Fruit fly (Drosophila melanogaster) whole organism, adult: ENCODE data around the gene abs.

ENCODE experiments used
- CG11617 ChIP-seq: fragments of 200-800 bp; sonication (Bioruptor generic); optimal IDR thresholded peaks from 2 replicates; lab custom pipeline; 2017; ENCODE audit warnings: mild to moderate bottlenecking, missing biosample characterization, missing genetic modification reagents, missing genetic modification characterization
- CG12768 ChIP-seq: fragments of 200-800 bp; sonication (Bioruptor generic); optimal IDR thresholded peaks from 2 replicates; lab custom pipeline; 2017; ENCODE audit warnings: missing biosample characterization, missing genetic modification characterization, mild to moderate bottlenecking, moderate library complexity, missing genetic modification reagents
- CG14711 ChIP-seq: fragments of 200-800 bp; sonication (Bioruptor generic); optimal IDR thresholded peaks from 2 replicates; lab custom pipeline; 2018; ENCODE audit warnings: missing biosample characterization, mild to moderate bottlenecking, missing genetic modification characterization, moderate library complexity
- CG1620 ChIP-seq: fragments of 200-800 bp; sonication (Bioruptor generic); optimal IDR thresholded peaks from 2 replicates; lab custom pipeline; 2016; ENCODE audit warnings: missing biosample characterization, missing genetic modification characterization
- CG33017 ChIP-seq: fragments of 200-800 bp; sonication (Bioruptor generic); optimal IDR thresholded peaks from 2 replicates; lab custom pipeline; 2018; ENCODE audit warnings: missing biosample characterization, mild to moderate bottlenecking, missing genetic modification characterization, moderate library complexity
- CG5204 ChIP-seq: fragments of 200-800 bp; sonication (Bioruptor generic); optimal IDR thresholded peaks from 2 replicates; lab custom pipeline; 2016; ENCODE audit warnings: missing biosample characterization, missing genetic modification characterization
- CG7045 ChIP-seq: fragments of 200-800 bp; sonication (Bioruptor generic); optimal IDR thresholded peaks from 2 replicates; lab custom pipeline; 2017; ENCODE audit warnings: missing biosample characterization, mild to moderate bottlenecking, missing genetic modification characterization
- CG7101 ChIP-seq: fragments of 200-800 bp; sonication (Bioruptor generic); optimal IDR thresholded peaks from 2 replicates; lab custom pipeline; 2018; ENCODE audit warnings: missing biosample characterization, mild to moderate bottlenecking, missing genetic modification characterization, moderate library complexity
- Clk ChIP-seq: fragments of 200-800 bp; sonication (Bioruptor generic); optimal IDR thresholded peaks from 2 replicates; lab custom pipeline; 2017; ENCODE audit warnings: missing biosample characterization, missing genetic modification characterization
- Crg-1 ChIP-seq: fragments of 200-800 bp; sonication (Bioruptor generic); optimal IDR thresholded peaks from 2 replicates; lab custom pipeline; 2016; ENCODE audit warnings: missing biosample characterization, missing genetic modification characterization
- Hr96 ChIP-seq: fragments of 200-800 bp; sonication (Bioruptor generic); optimal IDR thresholded peaks from 2 replicates; lab custom pipeline; 2016; ENCODE audit warnings: missing biosample characterization, missing genetic modification characterization
- Mnt ChIP-seq: fragments of 200-800 bp; sonication (Bioruptor generic); optimal IDR thresholded peaks from 2 replicates; lab custom pipeline; 2016; ENCODE audit warnings: missing biosample characterization, mild to moderate bottlenecking, missing genetic modification characterization
- bab1 ChIP-seq: fragments of 200-800 bp; sonication (Bioruptor generic); optimal IDR thresholded peaks from 3 replicates; lab custom pipeline; 2019; ENCODE audit warnings: missing biosample characterization, mild to moderate bottlenecking, missing genetic modification characterization, moderate library complexity
- cic ChIP-seq: fragments of 200-800 bp; sonication (Bioruptor generic); optimal IDR thresholded peaks from 2 replicates; lab custom pipeline; 2017; ENCODE audit warnings: missing biosample characterization, mild to moderate bottlenecking, missing genetic modification characterization, moderate library complexity
- cnc ChIP-seq, 2 experiments: fragments of >200 bp; optimal IDR thresholded peaks; 2 replicates each; lab custom pipeline; 2017
- kay ChIP-seq: fragments of 200-800 bp; sonication (Bioruptor generic); peaks from one replicate; lab custom pipeline; 2016; ENCODE audit warnings: missing biosample characterization, missing genetic modification characterization, borderline replicate concordance
- ovo ChIP-seq: fragments of 200-800 bp; sonication (Bioruptor generic); optimal IDR thresholded peaks from 2 replicates; lab custom pipeline; 2016; ENCODE audit warnings: missing biosample characterization, missing genetic modification characterization
- pad ChIP-seq: fragments of 200-800 bp; sonication (Bioruptor generic); optimal IDR thresholded peaks from 3 replicates; lab custom pipeline; 2017; ENCODE audit warnings: missing biosample characterization, missing genetic modification characterization, mild to moderate bottlenecking, moderate library complexity, missing genetic modification reagents
- tj ChIP-seq: fragments of 200-800 bp; sonication (Bioruptor generic); optimal IDR thresholded peaks from 3 replicates; lab custom pipeline; 2017; ENCODE audit warnings: missing biosample characterization, mild to moderate bottlenecking, missing genetic modification characterization, moderate library complexity
- toe ChIP-seq: fragments of 200-800 bp; sonication (Bioruptor generic); optimal IDR thresholded peaks from 2 replicates; lab custom pipeline; 2016; ENCODE audit warnings: missing biosample characterization, missing genetic modification characterization

abs gene

DNA sequence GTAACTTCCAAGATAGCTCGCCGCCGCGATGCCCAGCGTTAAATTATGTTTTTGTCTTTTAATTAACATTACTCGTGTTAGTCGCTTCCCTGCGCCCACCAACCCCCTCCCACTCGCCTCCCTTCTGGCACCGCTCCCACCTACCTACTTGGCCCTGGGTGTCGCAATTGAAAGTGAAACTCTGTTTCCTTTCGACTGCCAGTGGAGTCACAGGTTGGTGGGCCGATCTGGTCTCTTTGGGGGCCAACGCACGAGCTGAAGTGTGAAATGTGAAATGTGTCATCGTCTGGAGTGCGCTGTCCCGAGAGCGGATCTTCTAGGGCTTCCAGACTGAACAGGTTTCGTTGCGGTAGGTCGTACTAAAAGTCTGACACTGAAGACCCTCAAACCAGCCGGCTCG is 18.2 kb upstream of the abs start:
- TF ChIP-seq cic (no peak), Hr96 (no peak), Clk (no peak), CG33017 (no peak), pad (no peak), ovo (GFP tag; lab: Kevin White, UChicago) (no peak), CG12768 (no peak), CG5204 (no peak), Mnt (GFP tag; lab: Kevin White, UChicago) (no peak), CG14711 (tag; lab: Kevin White, UChicago) (no peak), CG7045 (no peak), CG7101 (tag; lab: Kevin White, UChicago) (no peak), toe (GFP tag; lab: Kevin White, UChicago) (no peak), CG11617 (GFP tag; lab: Kevin White, UChicago) (no peak), kay (GFP tag; lab: Kevin White, UChicago) (no peak)

DNA sequence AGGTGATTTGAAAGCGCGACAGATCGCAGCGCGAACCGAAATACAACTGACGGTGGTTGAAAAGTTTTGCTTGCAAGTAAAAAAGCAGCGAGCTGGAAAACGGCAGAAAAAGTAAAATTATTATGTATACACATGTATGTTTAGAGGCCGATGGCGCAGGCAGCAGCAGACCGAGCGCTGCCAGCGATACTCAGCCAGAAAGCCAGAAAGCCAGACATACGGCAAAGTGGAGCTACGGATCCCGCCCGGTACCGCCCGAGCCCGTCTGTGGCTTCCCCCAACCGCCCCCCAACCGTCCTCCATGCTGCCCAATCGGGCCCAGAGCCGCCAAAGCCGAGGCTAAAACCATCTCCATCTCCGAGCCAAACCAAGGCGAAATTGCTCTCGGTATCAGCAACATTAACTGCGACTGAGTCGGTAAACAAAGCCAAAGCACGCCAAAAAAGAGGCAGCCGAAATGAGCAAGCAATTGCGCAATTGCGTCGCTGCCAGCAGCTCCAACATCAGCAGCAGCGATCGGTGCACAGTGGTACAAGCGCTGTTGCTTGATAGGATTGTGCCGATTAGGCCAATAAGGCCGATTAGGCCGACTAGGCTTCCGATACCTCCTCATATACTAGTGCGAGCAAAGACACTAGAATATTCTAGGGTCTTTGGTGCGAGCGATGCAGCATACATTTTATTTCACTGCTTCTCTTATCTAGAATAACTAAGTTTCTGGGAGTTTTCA is 17.4 kb upstream of the abs start, which contains the start of gene CG14636:
Gene CG14636, minus strand, starts transcription at position 51 of the 730 bp plus-strand sequence.
- TF ChIP-seq Clk (no peak), CG5204 (no peak), CG14711 (tag; lab: Kevin White, UChicago) (no peak), CG33017 (no peak), CG11617 (GFP tag; lab: Kevin White, UChicago) (no peak), toe (GFP tag; lab: Kevin White, UChicago) (no peak), CG1620 (no peak), Mnt (GFP tag; lab: Kevin White, UChicago) (no peak), cic (no peak), tj (GFP tag; lab: Kevin White, UChicago) (no peak), Crg-1 (GFP tag; lab: Kevin White, UChicago) (no peak), pad (no peak)

DNA sequence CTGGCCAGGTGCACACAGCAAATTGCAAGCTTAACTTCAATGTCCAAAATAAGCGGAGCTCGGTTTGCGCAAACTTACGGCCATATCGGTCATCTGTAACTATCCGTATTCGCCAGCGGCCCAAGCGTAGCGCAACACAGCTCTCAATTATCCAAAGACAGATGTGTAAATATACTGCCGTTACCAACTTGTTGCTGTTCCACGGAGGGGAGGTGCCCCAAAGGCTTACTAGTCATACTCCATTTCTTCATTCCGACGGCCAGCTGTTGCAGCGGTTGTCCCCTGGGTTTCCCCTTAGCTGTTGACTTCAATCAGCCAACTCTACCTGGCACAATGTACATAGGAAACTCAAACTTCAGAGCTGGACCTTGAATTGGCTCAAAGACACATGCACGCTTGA is 12.8 kb upstream of the abs start, which contains the start of gene CG31516:
Gene CG31516, minus strand, starts transcription at position 101 of the 400 bp plus-strand sequence.
- TF ChIP-seq Clk = no peak
- TF ChIP-seq CG7045 = no peak
- no peak for TF ChIP-seq CG33017
- no peak for TF ChIP-seq ovo (GFP tag; lab: Kevin White, UChicago)
- TF ChIP-seq CG1620 = no peak
- no peak for TF ChIP-seq Mnt (GFP tag; lab: Kevin White, UChicago)
- TF ChIP-seq Crg-1 (GFP tag; lab: Kevin White, UChicago) = no peak
- no peak for TF ChIP-seq tj (GFP tag; lab: Kevin White, UChicago)
- no peak for TF ChIP-seq CG5204
- no peak for TF ChIP-seq CG11617 (GFP tag; lab: Kevin White, UChicago)
- TF ChIP-seq cic = no peak
- no peak for TF ChIP-seq kay (GFP tag; lab: Kevin White, UChicago)
- TF ChIP-seq pad = no peak
- TF ChIP-seq Hr96 = no peak
- TF ChIP-seq CG12768 = no peak
- TF ChIP-seq CG7101 (tag; lab: Kevin White, UChicago) = no peak

DNA sequence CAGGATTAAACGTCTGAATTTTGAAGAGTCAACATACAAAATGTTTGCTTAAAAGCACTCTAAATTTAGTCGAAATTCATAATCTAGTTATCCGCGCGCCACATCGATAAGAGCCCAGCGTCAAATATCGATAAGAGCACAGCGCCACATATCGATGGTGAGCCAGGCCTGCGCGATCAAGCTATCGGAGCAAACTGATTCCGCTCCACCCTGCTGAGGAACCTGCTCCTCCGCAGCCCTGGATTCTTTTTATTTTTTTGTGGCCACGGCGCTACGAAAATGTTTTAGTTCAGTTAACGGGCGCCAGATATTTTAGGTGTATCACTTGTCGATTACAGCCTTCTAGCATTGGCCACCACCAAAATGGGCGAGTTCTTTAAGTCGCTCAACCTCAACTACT is 12.1 kb upstream of the abs start:
- TF ChIP-seq cic (peak; percentile 23), CG14711 (tag; lab: Kevin White, UChicago) (no peak), tj (GFP tag; lab: Kevin White, UChicago) (no peak), CG1620 (peak; percentile 38), pad (no peak), ovo (GFP tag; lab: Kevin White, UChicago) (no peak), CG5204 (no peak), Hr96 (peak; percentile 27), Clk (no peak), Crg-1 (GFP tag; lab: Kevin White, UChicago) (no peak), CG33017 (no peak), CG12768 (no peak), CG11617 (GFP tag; lab: Kevin White, UChicago) (peak; percentile 16), CG7101 (tag; lab: Kevin White, UChicago) (peak; percentile 30), Mnt (GFP tag; lab: Kevin White, UChicago) (no peak), bab1 (GFP tag; lab: Kevin White, UChicago) (peak; percentile 79), toe (GFP tag; lab: Kevin White, UChicago) (no peak), cnc (optimal IDR thresholded peaks at IDR 0.05; lab: Kevin White, UChicago) (no peak), kay (GFP tag; lab: Kevin White, UChicago) (no peak), CG7045 (no peak)

DNA sequence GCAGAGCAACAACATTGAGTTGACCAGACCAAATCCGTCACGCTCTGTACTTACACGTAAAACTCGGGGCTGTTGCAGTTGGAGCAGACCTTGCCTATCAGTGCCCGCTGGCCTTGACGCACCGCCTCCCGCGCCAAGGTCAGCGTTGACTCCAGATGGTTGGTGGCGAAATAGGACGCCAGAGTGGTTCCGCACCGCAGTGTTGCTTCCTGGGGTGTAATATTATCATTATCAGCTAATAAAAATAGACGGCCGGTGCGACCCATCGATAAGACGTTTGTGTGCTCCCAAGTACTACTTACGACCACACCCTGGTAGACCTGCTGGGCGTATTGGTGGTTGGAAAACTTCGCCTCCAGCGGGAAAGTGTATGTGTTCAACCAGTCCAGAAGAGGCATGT is 4.4 kb upstream of the abs start:
- TF ChIP-seq cnc (optimal IDR thresholded peaks at IDR 0.05; lab: Kevin White, UChicago) = no peak
- no peak for TF ChIP-seq pad
- no peak for TF ChIP-seq cic
- TF ChIP-seq toe (GFP tag; lab: Kevin White, UChicago) = no peak
- no peak for TF ChIP-seq ovo (GFP tag; lab: Kevin White, UChicago)
- no peak for TF ChIP-seq CG11617 (GFP tag; lab: Kevin White, UChicago)
- no peak for TF ChIP-seq Crg-1 (GFP tag; lab: Kevin White, UChicago)
- TF ChIP-seq CG7045 = no peak
- no peak for TF ChIP-seq Hr96
- no peak for TF ChIP-seq bab1 (GFP tag; lab: Kevin White, UChicago)
- TF ChIP-seq Mnt (GFP tag; lab: Kevin White, UChicago) = no peak
- TF ChIP-seq kay (GFP tag; lab: Kevin White, UChicago) = no peak

DNA sequence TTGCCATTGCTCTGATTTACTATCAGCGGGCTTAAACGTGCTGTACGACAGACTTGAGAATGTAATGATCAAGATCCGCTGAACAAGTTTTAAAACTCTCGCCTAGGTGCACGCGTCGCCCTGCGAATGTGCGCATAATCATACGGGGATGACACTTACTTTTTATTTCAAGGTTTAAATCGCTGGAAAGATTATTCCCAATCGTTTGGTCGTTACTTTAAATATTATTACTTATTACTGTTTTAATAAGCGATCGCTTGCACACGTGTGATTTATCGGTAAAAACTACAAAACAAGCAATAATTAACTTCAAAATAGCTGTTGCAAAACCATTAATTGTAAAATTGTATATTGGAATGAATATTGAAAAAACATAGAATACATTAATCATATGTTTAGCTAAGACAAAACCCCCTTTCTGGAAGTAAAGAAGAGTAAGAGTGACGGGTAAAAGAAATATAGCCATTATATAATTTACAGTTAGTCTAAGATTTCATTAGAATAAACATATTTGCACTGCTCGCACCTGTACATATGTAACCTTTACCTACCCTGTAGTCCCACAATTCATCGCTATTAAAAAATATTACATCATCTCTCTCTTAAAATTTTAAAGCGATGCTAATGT is 3.6 kb upstream of the abs start, which contains the start of gene DhpD:
Gene DhpD, minus strand, starts transcription at position 102 of the 628 bp plus-strand sequence.
- peak; percentile 79 for TF ChIP-seq CG33017
- peak; percentile 71 for TF ChIP-seq pad
- TF ChIP-seq CG7045 = peak; percentile 75
- peak; percentile 51 for TF ChIP-seq tj (GFP tag; lab: Kevin White, UChicago)
- peak; percentile 83 for TF ChIP-seq toe (GFP tag; lab: Kevin White, UChicago)
- TF ChIP-seq Hr96 = peak; percentile 77
- TF ChIP-seq CG5204 = peak; percentile 82
- peak; percentile 88 for TF ChIP-seq CG7101 (tag; lab: Kevin White, UChicago)
- TF ChIP-seq Mnt (GFP tag; lab: Kevin White, UChicago) = peak; percentile 71
- peak; percentile 82 for TF ChIP-seq CG11617 (GFP tag; lab: Kevin White, UChicago)
- TF ChIP-seq ovo (GFP tag; lab: Kevin White, UChicago) = peak; percentile 55
- TF ChIP-seq CG12768 = peak; percentile 80
- peak; percentile 38 for TF ChIP-seq Clk
- TF ChIP-seq CG14711 (tag; lab: Kevin White, UChicago) = peak; percentile 77
- TF ChIP-seq CG1620 = peak; percentile 80
- no peak for TF ChIP-seq kay (GFP tag; lab: Kevin White, UChicago)
- peak; percentile 36 for TF ChIP-seq Crg-1 (GFP tag; lab: Kevin White, UChicago)
- no peak for TF ChIP-seq cnc (optimal IDR thresholded peaks at IDR 0.05; lab: Kevin White, UChicago)
- TF ChIP-seq bab1 (GFP tag; lab: Kevin White, UChicago) = peak; percentile 91
- TF ChIP-seq cic = no peak
